Worm (Caenorhabditis elegans) whole organism, young adult: ENCODE results near the gene sucl-1.

Source experiments
- Y95B8A.8 ChIP-seq: fragments of 200-800 bp; sonication (Bioruptor generic); IDR thresholded peaks from 2 replicates; pipeline ENCODE4 v1.3.6; 2022; ENCODE audit warnings: missing genetic modification reagents, missing genetic modification characterization, missing compliant biosample characterization
- nfya-1 ChIP-seq: sonication (generic microtip); optimal IDR thresholded peaks from 2 replicates; lab custom pipeline; 2017; ENCODE audit warnings: antibody characterized with exemption, missing compliant biosample characterization, missing genetic modification characterization, borderline replicate concordance; ENCODE audit not compliant: insufficient read depth
- nhr-80 ChIP-seq: sonication (generic microtip); optimal IDR thresholded peaks from 2 replicates; lab custom pipeline; 2016; ENCODE audit warnings: missing genetic modification characterization, missing compliant biosample characterization
- tbp1 ChIP-seq: fragments of 200-800 bp; sonication (Bioruptor generic); optimal IDR thresholded peaks from 2 replicates; lab custom pipeline; 2018; ENCODE audit warnings: mild to moderate bottlenecking, missing genetic modification characterization, missing compliant biosample characterization
- unc-62 ChIP-seq: fragments of 150-350 bp; optimal IDR thresholded peaks from 2 replicates; lab custom pipeline; 2014; ENCODE audit warnings: missing biosample characterization, missing genetic modification reagents, missing genetic modification characterization
- xnd-1 ChIP-seq: sonication (generic microtip); optimal IDR thresholded peaks from 2 replicates; lab custom pipeline; 2016; ENCODE audit warnings: missing genotype, missing genetic modification reagents, missing genetic modification characterization, missing compliant biosample characterization

DNA sequence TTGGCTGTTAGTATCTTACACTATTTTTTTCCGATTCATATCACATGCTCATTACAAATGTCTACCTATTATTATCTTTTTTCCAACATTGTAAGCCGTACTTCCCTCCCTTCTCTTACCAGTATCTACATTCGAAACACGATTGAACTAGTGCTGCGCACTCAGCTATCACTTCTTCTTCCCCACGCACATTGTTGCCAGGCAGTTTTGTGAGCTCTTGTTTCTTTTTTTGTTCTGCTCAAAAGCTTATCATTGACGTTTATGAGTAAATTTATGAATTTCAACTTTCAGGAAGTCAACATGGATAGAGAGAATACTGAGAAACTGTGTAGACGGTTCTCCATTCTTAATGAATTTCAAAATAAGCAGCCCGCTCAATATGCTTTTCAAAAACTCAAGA, 32.7 kb upstream of the sucl-1 start, which contains the start of gene F33C8.2:
- no peak for TF ChIP-seq xnd-1 (tag; lab: Kevin White, UChicago)
- TF ChIP-seq tbp1 (GFP tag; lab: Kevin White, UChicago) = no peak
- TF ChIP-seq Y95B8A.8 (GFP tag; lab: Robert Waterston, UW) = no peak
- no peak for TF ChIP-seq unc-62
- TF ChIP-seq nhr-80 (tag; lab: Kevin White, UChicago) = no peak
- no peak for TF ChIP-seq nfya-1 (tag; lab: Kevin White, UChicago)
